Worm (Caenorhabditis elegans): ENCODE measurements around the gene math-16.

The math-16 gene

ce11 chrII:1848109-1848508 lies 30.5 kb downstream of the math-16 start, which contains the start of gene fbxb-97:
TSS of gene fbxb-97 (minus strand) at chrII:1848161.
- no peak for TF ChIP-seq flh-1 (GFP tag; optimal IDR thresholded peaks at IDR 0.05)
- TF ChIP-seq unc-120 (tag; optimal IDR thresholded peaks at IDR 0.05; ENCODE audit: poor library complexity, severe bottlenecking), result peak; percentile 51
- TF ChIP-seq lsy-2 (tag; optimal IDR thresholded peaks at IDR 0.05), result no peak
- TF ChIP-seq tbx-8 (GFP tag; optimal IDR thresholded peaks at IDR 0.05), result no peak
- TF ChIP-seq nhr-28 (tag; optimal IDR thresholded peaks at IDR 0.05), result no peak

ce11 chrII:1844552-1844951 lies 34.0 kb downstream of the math-16 start:
- TF ChIP-seq ztf-11 (tag; optimal IDR thresholded peaks at IDR 0.05), result no peak
- no peak for TF ChIP-seq sem-2 (GFP tag; optimal IDR thresholded peaks at IDR 0.05)

- TF ChIP-seq sptf-1 (tag; optimal IDR thresholded peaks at IDR 0.05), result no peak
- TF ChIP-seq M03D4.4 (tag; optimal IDR thresholded peaks at IDR 0.05), result no peak
- no peak for TF ChIP-seq nhr-28 (tag; optimal IDR thresholded peaks at IDR 0.05)
- no peak for TF ChIP-seq nhr-12 (tag; optimal IDR thresholded peaks at IDR 0.05)
- TF ChIP-seq ztf-11 (tag; optimal IDR thresholded peaks at IDR 0.05), result no peak
- no peak for TF ChIP-seq flh-1 (GFP tag; optimal IDR thresholded peaks at IDR 0.05)
- no peak for TF ChIP-seq ceh-43 (GFP tag; optimal IDR thresholded peaks at IDR 0.05)
- no peak for TF ChIP-seq pha-4 (tag; optimal IDR thresholded peaks at IDR 0.05)
- TF ChIP-seq elt-3 (tag; optimal IDR thresholded peaks at IDR 0.05), result no peak
- TF ChIP-seq lin-32 (GFP tag; optimal IDR thresholded peaks at IDR 0.05), result no peak
- TF ChIP-seq blmp-1 (tag; optimal IDR thresholded peaks at IDR 0.05), result no peak
- TF ChIP-seq lin-13 (tag; optimal IDR thresholded peaks at IDR 0.05), result no peak
Observed at ce11 chrII:1842894-1843293, 35.7 kb downstream of the math-16 start, which contains the start of the genes C52E2.5 and C52E2.4. TSS of gene C52E2.5 (minus strand) at chrII:1842936. TSS of gene C52E2.4 (plus strand) at chrII:1843145.

ce11 chrII:1836204-1836603 lies 42.4 kb downstream of the math-16 start, which contains the start of gene T08E11.1:
TSS of gene T08E11.1 (plus strand) at chrII:1836504.
- TF ChIP-seq nhr-76 (tag; optimal IDR thresholded peaks at IDR 0.05) (no peak), unc-62 (GFP tag; optimal IDR thresholded peaks at IDR 0.05) (no peak), drap-1 (GFP tag; optimal IDR thresholded peaks at IDR 0.05) (no peak), mep-1 (tag; optimal IDR thresholded peaks at IDR 0.05) (no peak), ceh-83 (GFP tag; optimal IDR thresholded peaks at IDR 0.05) (no peak), unc-120 (tag; optimal IDR thresholded peaks at IDR 0.05; ENCODE audit: poor library complexity, severe bottlenecking) (no peak), elt-3 (tag; optimal IDR thresholded peaks at IDR 0.05) (no peak), sem-2 (GFP tag; optimal IDR thresholded peaks at IDR 0.05) (no peak), nhr-28 (tag; optimal IDR thresholded peaks at IDR 0.05) (no peak), hlh-1 (tag; optimal IDR thresholded peaks at IDR 0.05) (no peak), lsy-2 (tag; optimal IDR thresholded peaks at IDR 0.05) (no peak), zip-8 (tag; optimal IDR thresholded peaks at IDR 0.05) (no peak), sptf-1 (tag; optimal IDR thresholded peaks at IDR 0.05) (no peak)

ce11 chrII:1831883-1832388 lies 46.6 kb downstream of the math-16 start, which contains the start of gene math-39:
TSS of gene math-39 (plus strand) at chrII:1832338.
- TF ChIP-seq drap-1 (GFP tag; optimal IDR thresholded peaks at IDR 0.05), result no peak
- TF ChIP-seq pha-4 (tag; optimal IDR thresholded peaks at IDR 0.05), result no peak
- TF ChIP-seq elt-1 (tag; optimal IDR thresholded peaks at IDR 0.05; ENCODE audit: borderline replicate concordance, insufficient read depth), result no peak
- TF ChIP-seq ztf-11 (tag; optimal IDR thresholded peaks at IDR 0.05), result no peak
- TF ChIP-seq mep-1 (tag; optimal IDR thresholded peaks at IDR 0.05), result no peak
- TF ChIP-seq nhr-76 (tag; optimal IDR thresholded peaks at IDR 0.05), result no peak
- no peak for TF ChIP-seq ham-2 (GFP tag; optimal IDR thresholded peaks at IDR 0.05)
- no peak for TF ChIP-seq lin-32 (GFP tag; optimal IDR thresholded peaks at IDR 0.05)
- no peak for TF ChIP-seq unc-62 (GFP tag; optimal IDR thresholded peaks at IDR 0.05)
- TF ChIP-seq elt-3 (tag; optimal IDR thresholded peaks at IDR 0.05), result no peak
- TF ChIP-seq sem-2 (GFP tag; optimal IDR thresholded peaks at IDR 0.05), result no peak
- no peak for TF ChIP-seq cnd-1 (tag; optimal IDR thresholded peaks at IDR 0.05)
- no peak for TF ChIP-seq nhr-28 (tag; optimal IDR thresholded peaks at IDR 0.05)
- no peak for TF ChIP-seq flh-1 (GFP tag; optimal IDR thresholded peaks at IDR 0.05)
- TF ChIP-seq mab-5 (tag; optimal IDR thresholded peaks at IDR 0.05), result no peak
- no peak for TF ChIP-seq bed-3 (GFP tag; optimal IDR thresholded peaks at IDR 0.05)
- no peak for TF ChIP-seq lin-13 (tag; optimal IDR thresholded peaks at IDR 0.05)

- TF ChIP-seq elt-1 (tag; optimal IDR thresholded peaks at IDR 0.05; ENCODE audit: borderline replicate concordance, insufficient read depth), result no peak
- TF ChIP-seq unc-120 (tag; optimal IDR thresholded peaks at IDR 0.05; ENCODE audit: poor library complexity, severe bottlenecking), result no peak
- TF ChIP-seq mab-5 (tag; optimal IDR thresholded peaks at IDR 0.05), result no peak
Observed at ce11 chrII:1830182-1830682, 48.3 kb downstream of the math-16 start, which contains the start of gene math-40. TSS of gene math-40 (plus strand) at chrII:1830632.

All from whole organism, mixed stage, embryonic.